Fruit fly (Drosophila melanogaster) whole organism, embryonic: ENCODE data around the gene CG32026.
A peak's percentile ranks its signal among the peaks of the same experiment; 100 is the strongest.

Experiments
- Asciz ChIP-seq: fragments of 200-800 bp; sonication (Bioruptor generic); optimal IDR thresholded peaks from 2 replicates; lab custom pipeline; 2017; ENCODE audit warnings: missing biosample characterization, mild to moderate bottlenecking, missing genetic modification characterization, missing genetic modification reagents
- CG11456 ChIP-seq: fragments of 200-800 bp; sonication (Bioruptor generic); IDR thresholded peaks from 3 replicates; pipeline ENCODE4 v1.3.6; 2022; ENCODE audit warnings: missing biosample characterization, missing genetic modification characterization
- CG11504 ChIP-seq: fragments of 200-800 bp; sonication (Bioruptor generic); optimal IDR thresholded peaks from 3 replicates; lab custom pipeline; 2019; ENCODE audit warnings: missing biosample characterization, mild to moderate bottlenecking, missing genetic modification characterization, moderate library complexity
- CG11696 ChIP-seq: fragments of 200-800 bp; sonication (Bioruptor generic); IDR thresholded peaks from 2 replicates; pipeline ENCODE4 v1.3.6; 2022; ENCODE audit warnings: missing biosample characterization, missing genetic modification characterization
- CG13296 ChIP-seq: fragments of 200-800 bp; sonication (Bioruptor generic); optimal IDR thresholded peaks from 3 replicates; lab custom pipeline; 2018; ENCODE audit warnings: missing biosample characterization, mild to moderate bottlenecking, missing genetic modification characterization
- CG13424 ChIP-seq: fragments of 200-800 bp; sonication (Bioruptor generic); optimal IDR thresholded peaks from 2 replicates; lab custom pipeline; 2019; ENCODE audit warnings: missing biosample characterization, mild to moderate bottlenecking, missing genetic modification characterization, moderate library complexity
- CG13894 ChIP-seq: fragments of 200-800 bp; sonication (Bioruptor generic); optimal IDR thresholded peaks from 3 replicates; lab custom pipeline; 2018; ENCODE audit warnings: missing biosample characterization, mild to moderate bottlenecking, missing genetic modification characterization, moderate library complexity
- CG14965 ChIP-seq: fragments of 200-800 bp; sonication (Bioruptor generic); optimal IDR thresholded peaks from 2 replicates; lab custom pipeline; 2016; ENCODE audit warnings: missing biosample characterization, missing genetic modification characterization, borderline replicate concordance
- CG15073 ChIP-seq: fragments of 200-800 bp; sonication (Bioruptor generic); optimal IDR thresholded peaks from 2 replicates; lab custom pipeline; 2016; ENCODE audit warnings: missing biosample characterization, missing genetic modification characterization
- CG17568 ChIP-seq: fragments of 200-800 bp; sonication (Bioruptor generic); optimal IDR thresholded peaks from 2 replicates; lab custom pipeline; 2018; ENCODE audit warnings: missing biosample characterization, mild to moderate bottlenecking, missing genetic modification characterization, moderate library complexity
- CG18599 ChIP-seq: fragments of 200-800 bp; sonication (Bioruptor generic); optimal IDR thresholded peaks from 3 replicates; lab custom pipeline; 2017; ENCODE audit warnings: missing biosample characterization, missing genetic modification characterization, mild to moderate bottlenecking, moderate library complexity, missing genetic modification reagents
- CG18619 ChIP-seq: fragments of 200-800 bp; sonication (Bioruptor generic); optimal IDR thresholded peaks from 3 replicates; lab custom pipeline; 2017; ENCODE audit warnings: missing biosample characterization, mild to moderate bottlenecking, missing genetic modification characterization
- CG31224 ChIP-seq: fragments of 200-800 bp; sonication (Bioruptor generic); IDR thresholded peaks from 2 replicates; pipeline ENCODE4 v1.3.6; 2022; ENCODE audit warnings: missing biosample characterization, missing genetic modification characterization
- CG4617 ChIP-seq: fragments of 200-800 bp; sonication (Bioruptor generic); optimal IDR thresholded peaks from 3 replicates; lab custom pipeline; 2016; ENCODE audit warnings: missing biosample characterization, missing genetic modification characterization, borderline replicate concordance
- CG6791 ChIP-seq: fragments of 200-800 bp; sonication (Bioruptor generic); IDR thresholded peaks from 3 replicates; pipeline ENCODE4 v1.3.6; 2022; ENCODE audit warnings: missing biosample characterization, missing genetic modification characterization; ENCODE audit not compliant: partially characterized antibody
- CG6854 ChIP-seq: fragments of 200-800 bp; sonication (Bioruptor generic); optimal IDR thresholded peaks from 3 replicates; lab custom pipeline; 2017; ENCODE audit warnings: missing biosample characterization, mild to moderate bottlenecking, missing genetic modification characterization
- CG7357 ChIP-seq: fragments of 200-800 bp; sonication (Bioruptor generic); IDR thresholded peaks from 3 replicates; pipeline ENCODE4 v1.3.6; 2022; ENCODE audit warnings: missing biosample characterization, missing genetic modification characterization
- CG7839 ChIP-seq: fragments of 200-800 bp; sonication (Bioruptor generic); optimal IDR thresholded peaks from 3 replicates; lab custom pipeline; 2018; ENCODE audit warnings: missing biosample characterization, mild to moderate bottlenecking, missing genetic modification characterization, moderate library complexity
- CG9727 ChIP-seq: fragments of 200-800 bp; sonication (Bioruptor generic); optimal IDR thresholded peaks from 3 replicates; lab custom pipeline; 2017; ENCODE audit warnings: missing biosample characterization, mild to moderate bottlenecking, missing genetic modification characterization
- Chrac-16 ChIP-seq: fragments of 200-800 bp; sonication (Bioruptor generic); optimal IDR thresholded peaks from 3 replicates; lab custom pipeline; 2016; ENCODE audit warnings: missing biosample characterization, missing genetic modification characterization
- Dad ChIP-seq: fragments of 200-800 bp; sonication (Bioruptor generic); optimal IDR thresholded peaks from 3 replicates; lab custom pipeline; 2016; ENCODE audit warnings: missing biosample characterization, missing genetic modification characterization
- HLH4C ChIP-seq: fragments of 200-800 bp; sonication (Bioruptor generic); IDR thresholded peaks from 3 replicates; pipeline ENCODE4 v1.3.6; 2022; ENCODE audit warnings: missing biosample characterization, missing genetic modification characterization; ENCODE audit not compliant: partially characterized antibody
- Hand ChIP-seq: fragments of 200-800 bp; sonication (Bioruptor generic); optimal IDR thresholded peaks from 2 replicates; lab custom pipeline; 2017; ENCODE audit warnings: mild to moderate bottlenecking, missing biosample characterization, missing genetic modification reagents, missing genetic modification characterization
- Mrtf ChIP-seq: fragments of 200-800 bp; sonication (Bioruptor generic); IDR thresholded peaks from 3 replicates; pipeline ENCODE4 v1.3.6; 2022; ENCODE audit warnings: missing biosample characterization, missing genetic modification characterization
- NC2α ChIP-seq: fragments of 200-800 bp; sonication (Bioruptor generic); optimal IDR thresholded peaks from 2 replicates; lab custom pipeline; 2016; ENCODE audit warnings: missing biosample characterization, missing genetic modification characterization
- Neu2 ChIP-seq: fragments of 200-800 bp; sonication (Bioruptor generic); optimal IDR thresholded peaks from 3 replicates; lab custom pipeline; 2016; ENCODE audit warnings: missing biosample characterization, missing genetic modification characterization, borderline replicate concordance
- Oaz ChIP-seq: fragments of 200-800 bp; sonication (Bioruptor generic); IDR thresholded peaks from 2 replicates; pipeline ENCODE4 v1.3.6; 2022; ENCODE audit warnings: missing biosample characterization, missing genetic modification characterization
- Opbp ChIP-seq: fragments of 200-800 bp; sonication (Bioruptor generic); IDR thresholded peaks from 3 replicates; pipeline ENCODE4 v1.3.6; 2022; ENCODE audit warnings: missing biosample characterization, missing genetic modification characterization; ENCODE audit not compliant: partially characterized antibody
- Rx ChIP-seq: fragments of 200-800 bp; sonication (Bioruptor generic); IDR thresholded peaks from 2 replicates; pipeline ENCODE4 v1.3.6; 2022; ENCODE audit warnings: missing biosample characterization, missing genetic modification characterization
- Stat92E ChIP-seq, 3 experiments: fragments of >200 bp in 2 of 3; fragments of 200-800 bp in 1 of 3; sonication (Bioruptor generic) in 1 of 3; optimal IDR thresholded peaks; 2 replicates each; lab custom pipeline; 2017 to 2019; ENCODE audit warnings: missing biosample characterization in 3 of 3, missing genetic modification characterization in 3 of 3, mild to moderate bottlenecking in 1 of 3, moderate library complexity in 1 of 3
- Taf1 ChIP-seq: fragments of 200-800 bp; sonication (Bioruptor generic); IDR thresholded peaks from 2 replicates; pipeline ENCODE4 v1.3.6; 2022; ENCODE audit warnings: missing biosample characterization, missing genetic modification characterization
- chinmo ChIP-seq: fragments of 200-800 bp; sonication (Bioruptor generic); IDR thresholded peaks from 4 replicates; pipeline ENCODE4 v1.3.6; 2022; ENCODE audit warnings: missing biosample characterization, missing genetic modification characterization; ENCODE audit not compliant: partially characterized antibody
- dan ChIP-seq: fragments of 200-800 bp; sonication (Bioruptor generic); IDR thresholded peaks from 2 replicates; pipeline ENCODE4 v1.3.6; 2022; ENCODE audit warnings: missing biosample characterization, missing genetic modification characterization
- danr ChIP-seq: fragments of 200-800 bp; sonication (Bioruptor generic); IDR thresholded peaks from 2 replicates; pipeline ENCODE4 v1.3.6; 2022; ENCODE audit warnings: missing biosample characterization, missing genetic modification characterization
- dati ChIP-seq: fragments of 200-800 bp; sonication (Bioruptor generic); IDR thresholded peaks from 2 replicates; pipeline ENCODE4 v1.3.6; 2022; ENCODE audit warnings: missing biosample characterization, missing genetic modification characterization
- dmrt11E ChIP-seq: fragments of 200-800 bp; sonication (Bioruptor generic); optimal IDR thresholded peaks from 3 replicates; lab custom pipeline; 2018; ENCODE audit warnings: missing biosample characterization, mild to moderate bottlenecking, missing genetic modification characterization, moderate library complexity
- fru ChIP-seq: fragments of >200 bp; optimal IDR thresholded peaks from 2 replicates; lab custom pipeline; 2017
- gt ChIP-seq: fragments of 200-800 bp; sonication (Bioruptor generic); IDR thresholded peaks from 2 replicates; pipeline ENCODE4 v1.3.6; 2022; ENCODE audit warnings: missing biosample characterization, missing genetic modification characterization
- kah ChIP-seq: fragments of 200-800 bp; sonication (Bioruptor generic); optimal IDR thresholded peaks from 2 replicates; lab custom pipeline; 2018; ENCODE audit warnings: missing biosample characterization, mild to moderate bottlenecking, missing genetic modification characterization
- luna ChIP-seq: fragments of 200-800 bp; sonication (Bioruptor generic); optimal IDR thresholded peaks from 2 replicates; lab custom pipeline; 2016; ENCODE audit warnings: missing biosample characterization, missing genetic modification characterization
- org-1 ChIP-seq: fragments of 200-800 bp; sonication (Bioruptor generic); optimal IDR thresholded peaks from 2 replicates; lab custom pipeline; 2017; ENCODE audit warnings: missing biosample characterization, missing genetic modification characterization
- p53 ChIP-seq: fragments of 200-800 bp; sonication (Bioruptor generic); optimal IDR thresholded peaks from 2 replicates; lab custom pipeline; 2016; ENCODE audit warnings: missing biosample characterization, missing genetic modification characterization
- run ChIP-seq: fragments of 200-800 bp; sonication (Bioruptor generic); optimal IDR thresholded peaks from 3 replicates; lab custom pipeline; 2018; ENCODE audit warnings: missing biosample characterization, mild to moderate bottlenecking, missing genetic modification characterization
- salm ChIP-seq: fragments of 200-800 bp; sonication (Bioruptor generic); optimal IDR thresholded peaks from 2 replicates; lab custom pipeline; 2018; ENCODE audit warnings: missing biosample characterization, mild to moderate bottlenecking, missing genetic modification characterization
- seq ChIP-seq: fragments of 200-800 bp; sonication (Bioruptor generic); IDR thresholded peaks from 2 replicates; pipeline ENCODE4 v1.3.6; 2022; ENCODE audit warnings: missing biosample characterization, missing genetic modification characterization
- sima ChIP-seq: fragments of 200-800 bp; sonication (Bioruptor generic); optimal IDR thresholded peaks from 2 replicates; lab custom pipeline; 2016; ENCODE audit warnings: missing biosample characterization, missing genetic modification characterization
- tgo ChIP-seq: fragments of 200-800 bp; sonication (Bioruptor generic); IDR thresholded peaks from 3 replicates; pipeline ENCODE4 v1.3.6; 2022; ENCODE audit warnings: missing biosample characterization, missing genetic modification characterization
- tin ChIP-seq: fragments of 200-800 bp; sonication (Bioruptor generic); optimal IDR thresholded peaks from 3 replicates; lab custom pipeline; 2016; ENCODE audit warnings: missing biosample characterization, missing genetic modification characterization
- tx ChIP-seq: fragments of 200-800 bp; sonication (Bioruptor generic); optimal IDR thresholded peaks from 2 replicates; lab custom pipeline; 2016; ENCODE audit warnings: missing biosample characterization, missing genetic modification characterization
- vfl ChIP-seq: fragments of 200-800 bp; sonication (Bioruptor generic); optimal IDR thresholded peaks from 2 replicates; lab custom pipeline; 2016; ENCODE audit warnings: missing biosample characterization, missing genetic modification characterization
- vnd ChIP-seq: fragments of 200-800 bp; sonication (Bioruptor generic); IDR thresholded peaks from 3 replicates; pipeline ENCODE4 v1.3.6; 2022; ENCODE audit warnings: missing biosample characterization, missing genetic modification characterization; ENCODE audit not compliant: partially characterized antibody

CG32026 gene

dm6 chr3L:8834886-8835285 lies 1.4 kb upstream of the CG32026 start (continued):
- no peak for TF ChIP-seq Rx (GFP tag; lab: Robert Waterston, UW)
- peak; percentile 65 for TF ChIP-seq Asciz (GFP tag; lab: Kevin White, UChicago)
- TF ChIP-seq luna (GFP tag; lab: Kevin White, UChicago): no peak
- TF ChIP-seq p53 (GFP tag; lab: Kevin White, UChicago): no peak
- TF ChIP-seq CG11456 (GFP tag; lab: Robert Waterston, UW): 0 out of 3 replicates have a peak, but pooled peaks have one; percentile 54
- no peak for TF ChIP-seq fru (lab: Kevin White, UChicago)
- no peak for TF ChIP-seq NC2α (GFP tag; lab: Kevin White, UChicago)
- no peak for TF ChIP-seq org-1
- TF ChIP-seq CG7357 (GFP tag; lab: Robert Waterston, UW): 0 out of 3 replicates have a peak, but pooled peaks have one; percentile 10
- no peak for TF ChIP-seq dmrt11E (tag; lab: Kevin White, UChicago)
- no peak for TF ChIP-seq dati
- TF ChIP-seq vnd (GFP tag; lab: Robert Waterston, UW): no peak
- TF ChIP-seq dan (GFP tag; lab: Robert Waterston, UW): no peak
- no peak for TF ChIP-seq CG18619 (GFP tag; lab: Kevin White, UChicago)
- TF ChIP-seq danr: no peak
- no peak for TF ChIP-seq Neu2 (GFP tag; lab: Kevin White, UChicago)
- TF ChIP-seq CG31224 (GFP tag; lab: Robert Waterston, UW): no peak
- TF ChIP-seq kah: no peak
- no peak for TF ChIP-seq CG6791 (GFP tag; lab: Robert Waterston, UW)
- TF ChIP-seq Hand (GFP tag; lab: Kevin White, UChicago): no peak
- TF ChIP-seq Taf1: no peak
- TF ChIP-seq CG18599 (GFP tag; lab: Kevin White, UChicago): peak; percentile 22
- no peak for TF ChIP-seq Opbp
- TF ChIP-seq CG13424: peak; percentile 5
- TF ChIP-seq tx (GFP tag; lab: Kevin White, UChicago): no peak
- TF ChIP-seq Dad (GFP tag; lab: Kevin White, UChicago): no peak
- no peak for TF ChIP-seq CG7839 (tag; lab: Kevin White, UChicago)
- no peak for TF ChIP-seq CG15073 (GFP tag; lab: Kevin White, UChicago)
- no peak for TF ChIP-seq Oaz (GFP tag; lab: Robert Waterston, UW)
- no peak for TF ChIP-seq Stat92E (GFP tag; optimal IDR thresholded peaks at IDR 0.05; lab: Kevin White, UChicago)
- TF ChIP-seq CG4617 (GFP tag; lab: Kevin White, UChicago): no peak
- no peak for TF ChIP-seq seq (GFP tag; lab: Robert Waterston, UW)
- TF ChIP-seq CG11504 (tag; lab: Kevin White, UChicago): no peak
- no peak for TF ChIP-seq CG6854 (GFP tag; lab: Kevin White, UChicago)
- TF ChIP-seq salm (tag; lab: Kevin White, UChicago): no peak
- no peak for TF ChIP-seq vfl (GFP tag; lab: Kevin White, UChicago)
- TF ChIP-seq Mrtf (GFP tag; lab: Robert Waterston, UW): no peak
- TF ChIP-seq Chrac-16: no peak
- no peak for TF ChIP-seq CG11696
- TF ChIP-seq CG13894 (tag; lab: Kevin White, UChicago): no peak
- TF ChIP-seq CG9727: peak; percentile 45
- TF ChIP-seq chinmo: no peak
- TF ChIP-seq HLH4C (GFP tag; lab: Robert Waterston, UW): no peak
- TF ChIP-seq tgo: no peak
- no peak for TF ChIP-seq gt
- TF ChIP-seq CG17568 (GFP tag; lab: Kevin White, UChicago): peak; percentile 12
- no peak for TF ChIP-seq CG13296 (GFP tag; lab: Kevin White, UChicago)
- TF ChIP-seq CG14965: no peak
- no peak for TF ChIP-seq tin (GFP tag; lab: Kevin White, UChicago)
- no peak for TF ChIP-seq sima (GFP tag; lab: Kevin White, UChicago)
- no peak for TF ChIP-seq run (tag; lab: Kevin White, UChicago)
